Fruit fly (Drosophila melanogaster): Measurements from ENCODE around the gene CanA1.

Gene CanA1

DNA sequence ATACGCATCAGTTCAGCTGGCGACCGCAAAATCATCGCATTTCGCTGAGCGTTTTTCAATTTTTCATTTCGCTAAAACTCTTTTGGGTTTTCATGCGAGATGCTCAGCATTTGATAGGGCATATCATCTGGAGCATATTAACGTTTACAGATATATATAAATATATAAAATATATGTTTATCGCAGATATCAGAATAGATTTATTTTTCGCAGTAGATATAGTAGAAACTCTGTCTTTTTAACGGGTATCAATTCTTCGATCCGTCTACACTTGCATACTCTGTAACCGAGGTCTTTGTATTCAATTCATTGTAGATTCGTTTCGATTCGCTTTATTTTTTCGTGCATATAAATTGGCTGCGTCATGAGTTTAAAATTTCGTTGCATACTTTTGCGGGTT is 19.5 kb upstream of the CanA1 start (continued):
- TF ChIP-seq cato (GFP tag; optimal IDR thresholded peaks at IDR 0.05; ENCODE audit: borderline replicate concordance) (no peak), unpg (GFP tag; optimal IDR thresholded peaks at IDR 0.05) (no peak), CG12769 (tag; optimal IDR thresholded peaks at IDR 0.05) (no peak), gro (GFP tag; optimal IDR thresholded peaks at IDR 0.05) (no peak), CG3281 (GFP tag; optimal IDR thresholded peaks at IDR 0.05) (peak; percentile 11), bab2 (GFP tag; optimal IDR thresholded peaks at IDR 0.05) (no peak), Asciz (GFP tag; optimal IDR thresholded peaks at IDR 0.05) (no peak), CHES-1-like (GFP tag; optimal IDR thresholded peaks at IDR 0.05) (no peak), hbn (GFP tag; IDR thresholded peaks at IDR 0.05; ENCODE audit: partially characterized antibody) (no peak), Hr78 (GFP tag; optimal IDR thresholded peaks at IDR 0.05) (no peak), kay (GFP tag; optimal IDR thresholded peaks at IDR 0.05) (no peak), Doc3 (GFP tag; IDR thresholded peaks at IDR 0.05; ENCODE audit: partially characterized antibody) (no peak), GATAe (GFP tag; conservative IDR thresholded peaks at IDR 0.05) (no peak), jumu (GFP tag; optimal IDR thresholded peaks at IDR 0.05) (no peak), HLH3B (GFP tag; IDR thresholded peaks at IDR 0.05) (peak; percentile 33; the same call in 1 of the 2 replicates), tio (GFP tag; optimal IDR thresholded peaks at IDR 0.05) (peak; percentile 18), CG4854 (GFP tag; optimal IDR thresholded peaks at IDR 0.05) (no peak), gem (tag; optimal IDR thresholded peaks at IDR 0.05) (peak; percentile 57), CG17912 (GFP tag; optimal IDR thresholded peaks at IDR 0.05) (no peak), CG1233 (GFP tag; optimal IDR thresholded peaks at IDR 0.05) (no peak), Gug (GFP tag; IDR thresholded peaks at IDR 0.05) (no peak), Ets97D (GFP tag; optimal IDR thresholded peaks at IDR 0.05) (no peak), Usf (GFP tag; optimal IDR thresholded peaks at IDR 0.05) (no peak), CG10565 (GFP tag; optimal IDR thresholded peaks at IDR 0.05) (no peak), Hsf (GFP tag; optimal IDR thresholded peaks at IDR 0.05) (no peak), CG14014 (GFP tag; IDR thresholded peaks at IDR 0.05) (no peak), D19B (GFP tag; optimal IDR thresholded peaks at IDR 0.05) (peak; percentile 77), Dfd (GFP tag; optimal IDR thresholded peaks at IDR 0.05) (no peak), CG4282 (GFP tag; optimal IDR thresholded peaks at IDR 0.05) (no peak), lov (optimal IDR thresholded peaks at IDR 0.05) (no peak), lov (GFP tag; IDR thresholded peaks at IDR 0.05) (no peak), CG10209 (GFP tag; optimal IDR thresholded peaks at IDR 0.05) (peak; percentile 4), nmo (GFP tag; optimal IDR thresholded peaks at IDR 0.05) (peak; percentile 33), fd64A (GFP tag; optimal IDR thresholded peaks at IDR 0.05) (no peak), Dll (GFP tag; IDR thresholded peaks at IDR 0.05; ENCODE audit: partially characterized antibody) (no peak), Drgx (GFP tag; IDR thresholded peaks at IDR 0.05) (no peak), CG13624 (GFP tag; optimal IDR thresholded peaks at IDR 0.05) (no peak), toy (GFP tag; IDR thresholded peaks at IDR 0.05) (no peak), ato (GFP tag; IDR thresholded peaks at IDR 0.05; ENCODE audit: partially characterized antibody) (no peak), lmd (GFP tag; IDR thresholded peaks at IDR 0.05) (peak; percentile 23; the same call in 1 of the 2 replicates), Xbp1 (GFP tag; optimal IDR thresholded peaks at IDR 0.05) (peak; percentile 20), pros (GFP tag; optimal IDR thresholded peaks at IDR 0.05) (no peak), CG2889 (GFP tag; IDR thresholded peaks at IDR 0.05) (no peak), CG3995 (GFP tag; optimal IDR thresholded peaks at IDR 0.05) (no peak), CG17829 (tag; optimal IDR thresholded peaks at IDR 0.05) (no peak), CG16815 (GFP tag; optimal IDR thresholded peaks at IDR 0.05) (no peak), fd96Cb (tag; optimal IDR thresholded peaks at IDR 0.05) (peak; percentile 2), wek (GFP tag; optimal IDR thresholded peaks at IDR 0.05) (no peak), CG10431 (GFP tag; optimal IDR thresholded peaks at IDR 0.05) (no peak), tx (GFP tag; optimal IDR thresholded peaks at IDR 0.05) (no peak), Mrtf (GFP tag; IDR thresholded peaks at IDR 0.05) (no peak)

Measured in whole organism, embryonic.